Fruit fly (Drosophila melanogaster) whole organism, pupa: ENCODE results near the gene CG9664.

Experiments used
- CG14655 ChIP-seq: fragments of 200-800 bp; sonication (Bioruptor generic); optimal IDR thresholded peaks from 3 replicates; lab custom pipeline; 2017; ENCODE audit warnings: mild to moderate bottlenecking, missing biosample characterization, missing genetic modification reagents, missing genetic modification characterization
- CG17806 ChIP-seq: fragments of 200-800 bp; sonication (Bioruptor generic); optimal IDR thresholded peaks from 2 replicates; lab custom pipeline; 2018; ENCODE audit warnings: missing biosample characterization, mild to moderate bottlenecking, missing genetic modification characterization, moderate library complexity
- CG32121 ChIP-seq: fragments of 200-800 bp; sonication (Bioruptor generic); IDR thresholded peaks from 2 replicates; pipeline ENCODE4 v1.3.6; 2022; ENCODE audit warnings: missing biosample characterization, missing genetic modification characterization
- CG4496 ChIP-seq: fragments of 200-800 bp; sonication (Bioruptor generic); IDR thresholded peaks from 3 replicates; pipeline ENCODE4 v1.3.6; 2022; ENCODE audit warnings: missing biosample characterization, missing genetic modification characterization
- CG9948 ChIP-seq: fragments of 200-800 bp; sonication (Bioruptor generic); optimal IDR thresholded peaks from 2 replicates; lab custom pipeline; 2018; ENCODE audit warnings: missing biosample characterization, mild to moderate bottlenecking, missing genetic modification characterization, moderate library complexity
- D1 ChIP-seq: fragments of 200-800 bp; sonication (Bioruptor generic); optimal IDR thresholded peaks from 2 replicates; lab custom pipeline; 2018; ENCODE audit warnings: missing biosample characterization, mild to moderate bottlenecking, missing genetic modification characterization, moderate library complexity
- EcR ChIP-seq: fragments of 200-800 bp; sonication (Bioruptor generic); optimal IDR thresholded peaks from 3 replicates; lab custom pipeline; 2019; ENCODE audit warnings: missing biosample characterization, missing genetic modification characterization, mild to moderate bottlenecking, moderate library complexity, missing genetic modification reagents

DNA sequence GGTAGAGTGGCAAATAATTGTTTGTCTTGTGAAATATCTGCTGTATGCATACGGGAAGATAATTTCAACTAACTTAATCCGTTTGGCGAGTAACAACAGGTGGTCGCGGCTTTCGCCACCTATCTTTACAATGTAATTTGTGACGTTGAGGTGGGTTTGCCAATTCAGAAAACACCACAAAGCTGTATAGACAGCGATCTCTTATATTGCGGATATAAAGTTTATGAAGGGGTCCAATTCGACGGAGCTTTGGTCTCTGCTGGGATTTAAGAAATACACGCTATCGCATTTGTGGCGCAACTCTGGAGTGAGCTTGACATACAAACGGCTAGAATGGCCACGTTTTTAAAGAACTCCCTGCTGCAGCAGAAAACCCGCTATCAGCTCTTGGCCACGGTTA, 33.1 kb upstream of the CG9664 start, which contains the start of gene CG33282:
- no peak for TF ChIP-seq CG14655 (GFP tag; lab: Kevin White, UChicago)
- no peak for TF ChIP-seq EcR (GFP tag; lab: Kevin White, UChicago)
- no peak for TF ChIP-seq CG4496
- TF ChIP-seq CG17806 (tag; lab: Kevin White, UChicago): no peak
- TF ChIP-seq D1 (tag; lab: Kevin White, UChicago): no peak
- no peak for TF ChIP-seq CG9948 (tag; lab: Kevin White, UChicago)
- TF ChIP-seq CG32121 (GFP tag; lab: Robert Waterston, UW): no peak
